Fruit fly (Drosophila melanogaster) whole organism, adult: Measurements from ENCODE around the gene Megf8.

ENCODE experiments used
- CG12768 ChIP-seq: fragments of 200-800 bp; sonication (Bioruptor generic); optimal IDR thresholded peaks from 2 replicates; lab custom pipeline; 2017; ENCODE audit warnings: missing biosample characterization, missing genetic modification characterization, mild to moderate bottlenecking, moderate library complexity, missing genetic modification reagents
- CG14711 ChIP-seq: fragments of 200-800 bp; sonication (Bioruptor generic); optimal IDR thresholded peaks from 2 replicates; lab custom pipeline; 2018; ENCODE audit warnings: missing biosample characterization, mild to moderate bottlenecking, missing genetic modification characterization, moderate library complexity
- CG1620 ChIP-seq: fragments of 200-800 bp; sonication (Bioruptor generic); optimal IDR thresholded peaks from 2 replicates; lab custom pipeline; 2016; ENCODE audit warnings: missing biosample characterization, missing genetic modification characterization
- cic ChIP-seq: fragments of 200-800 bp; sonication (Bioruptor generic); optimal IDR thresholded peaks from 2 replicates; lab custom pipeline; 2017; ENCODE audit warnings: missing biosample characterization, mild to moderate bottlenecking, missing genetic modification characterization, moderate library complexity

DNA sequence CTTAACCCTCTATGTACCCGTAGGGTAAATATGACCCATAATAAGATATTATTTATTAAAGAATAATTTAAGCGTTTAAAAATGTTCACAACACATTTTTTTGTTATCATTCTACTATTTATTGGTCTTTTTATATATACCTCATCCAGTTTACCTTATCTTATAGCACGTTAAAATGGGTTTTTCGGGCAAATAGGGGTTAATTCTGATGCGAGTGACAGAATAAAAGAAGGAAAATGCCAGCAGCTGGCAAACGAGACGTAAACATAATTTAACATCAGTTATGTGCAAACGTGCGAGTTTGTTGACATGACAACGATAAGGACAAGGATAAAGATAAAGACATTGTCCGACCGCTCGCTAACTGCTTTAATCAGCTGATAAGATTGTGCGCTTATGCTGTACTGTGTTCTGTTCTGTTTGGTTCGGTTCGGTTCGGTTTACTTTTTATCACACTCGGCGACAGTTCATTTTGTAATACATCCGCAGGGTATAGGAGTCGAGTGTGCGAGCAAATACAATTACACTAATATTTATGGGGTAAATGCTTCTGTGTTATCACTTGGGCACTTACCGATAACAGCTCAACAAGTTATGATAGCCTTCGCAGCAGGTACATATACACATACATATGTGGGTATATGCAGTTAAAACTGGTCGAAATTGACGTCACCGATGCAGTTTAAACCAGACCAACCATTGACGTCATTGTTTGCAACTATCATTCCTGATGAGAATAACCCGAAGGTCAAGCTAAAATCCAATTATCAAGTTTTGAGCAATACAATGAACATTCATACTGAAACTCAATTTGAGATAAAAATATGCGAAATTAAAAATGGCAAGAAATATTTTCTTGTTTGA lies 57.5 kb downstream of the Megf8 start:
- TF ChIP-seq cic (GFP tag; lab: Kevin White, UChicago) (peak; percentile 87), CG1620 (GFP tag; lab: Kevin White, UChicago) (no peak), CG14711 (tag; lab: Kevin White, UChicago) (no peak), CG12768 (peak; percentile 47)
